Fruit fly (Drosophila melanogaster): ENCODE measurements around the gene Ndc1.

The Ndc1 gene

DNA sequence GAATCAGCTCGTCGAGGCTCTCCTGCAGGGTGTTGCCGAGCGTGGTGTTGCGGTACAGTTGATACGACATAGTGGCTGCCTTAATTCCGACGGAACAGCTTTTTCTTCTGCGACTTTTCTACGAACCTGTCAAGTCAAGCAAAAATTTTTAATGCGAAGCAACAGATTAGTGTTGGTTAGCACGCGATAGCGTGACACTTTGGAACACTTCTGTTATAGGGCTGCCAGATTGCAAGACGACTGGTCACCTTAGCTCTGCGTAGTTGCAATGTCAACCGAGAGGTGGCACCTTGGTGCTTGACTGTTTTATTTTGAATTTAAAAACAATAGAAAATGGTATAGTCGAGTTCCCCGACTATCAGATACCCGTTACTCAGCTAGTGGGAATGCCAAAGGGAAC lies 33.3 kb upstream of the Ndc1 start, which contains the start of gene TfIIA-S (continued):
- TF ChIP-seq CG9727 (GFP tag; optimal IDR thresholded peaks at IDR 0.05) (peak; percentile 54), CG12391 (tag; optimal IDR thresholded peaks at IDR 0.05) (peak; percentile 72), CG10366 (GFP tag; IDR thresholded peaks at IDR 0.05) (no peak), Ets65A (GFP tag) (peak; percentile 99), dati (GFP tag; IDR thresholded peaks at IDR 0.05) (no peak), CG6175 (GFP tag; IDR thresholded peaks at IDR 0.05) (no peak), Eip74EF (GFP tag; optimal IDR thresholded peaks at IDR 0.05) (no peak), CG12659 (GFP tag; optimal IDR thresholded peaks at IDR 0.05) (peak; percentile 94), pum (GFP tag; optimal IDR thresholded peaks at IDR 0.05) (peak; percentile 74), chif (GFP tag; optimal IDR thresholded peaks at IDR 0.05) (peak; percentile 73 to 77), ken (GFP tag; IDR thresholded peaks at IDR 0.05) (no peak), CG17359 (tag; optimal IDR thresholded peaks at IDR 0.05) (peak; percentile 63), gcm2 (GFP tag; optimal IDR thresholded peaks at IDR 0.05) (peak; percentile 19), jigr1 (GFP tag; IDR thresholded peaks at IDR 0.05) (no peak), zfh2 (GFP tag; optimal IDR thresholded peaks at IDR 0.05) (peak; percentile 92), stwl (tag; optimal IDR thresholded peaks at IDR 0.05) (peak; percentile 94), sd (tag; optimal IDR thresholded peaks at IDR 0.05) (no peak), pzg (GFP tag; optimal IDR thresholded peaks at IDR 0.05) (peak; percentile 99), pros (GFP tag; optimal IDR thresholded peaks at IDR 0.05) (no peak), B-H2 (GFP tag; optimal IDR thresholded peaks at IDR 0.05) (peak; percentile 93), trh (GFP tag; optimal IDR thresholded peaks at IDR 0.05) (peak; percentile 64), Doc3 (GFP tag; IDR thresholded peaks at IDR 0.05; ENCODE audit: partially characterized antibody) (no peak), bbx (GFP tag; IDR thresholded peaks at IDR 0.05; ENCODE audit: partially characterized antibody) (no peak), wek (GFP tag; optimal IDR thresholded peaks at IDR 0.05) (peak; percentile 30), ind (GFP tag; optimal IDR thresholded peaks at IDR 0.05) (peak; percentile 79), Hr3 (GFP tag; optimal IDR thresholded peaks at IDR 0.05) (peak; percentile 69), inv (GFP tag; IDR thresholded peaks at IDR 0.05; ENCODE audit: partially characterized antibody) (no peak), CG7963 (GFP tag; IDR thresholded peaks at IDR 0.05; ENCODE audit: partially characterized antibody) (no peak), CG9932 (GFP tag; IDR thresholded peaks at IDR 0.05) (no peak), sr (GFP tag; IDR thresholded peaks at IDR 0.05) (no peak), Fer2 (tag; optimal IDR thresholded peaks at IDR 0.05) (peak; percentile 49), Xbp1 (GFP tag; optimal IDR thresholded peaks at IDR 0.05) (peak; percentile 90), Blimp-1 (GFP tag; optimal IDR thresholded peaks at IDR 0.05) (no peak), CG3065 (GFP tag; optimal IDR thresholded peaks at IDR 0.05) (peak; percentile 30), CG17568 (GFP tag; optimal IDR thresholded peaks at IDR 0.05) (no peak), Dbx (GFP tag; IDR thresholded peaks at IDR 0.05) (no peak), exex (tag; optimal IDR thresholded peaks at IDR 0.05) (no peak), CG2202 (tag; optimal IDR thresholded peaks at IDR 0.05) (peak; percentile 11), CG12942 (GFP tag; optimal IDR thresholded peaks at IDR 0.05) (peak; percentile 78), br (optimal IDR thresholded peaks at IDR 0.05) (no peak), en (GFP tag; optimal IDR thresholded peaks at IDR 0.05) (no peak), crp (GFP tag; optimal IDR thresholded peaks at IDR 0.05) (peak in 1 of 2 experiments; percentile 38), CG31224 (GFP tag; IDR thresholded peaks at IDR 0.05) (no peak), her (GFP tag; optimal IDR thresholded peaks at IDR 0.05) (peak; percentile 86), CG14050 (GFP tag; IDR thresholded peaks at IDR 0.05) (no peak), cwo (GFP tag; optimal IDR thresholded peaks at IDR 0.05) (no peak), CG5180 (GFP tag; optimal IDR thresholded peaks at IDR 0.05) (no peak), CG11504 (tag; optimal IDR thresholded peaks at IDR 0.05) (no peak), CG15073 (GFP tag; optimal IDR thresholded peaks at IDR 0.05) (no peak), Hmr (GFP tag; optimal IDR thresholded peaks at IDR 0.05) (peak; percentile 91), dan (GFP tag; IDR thresholded peaks at IDR 0.05) (no peak)
